Fruit fly (Drosophila melanogaster) whole organism, embryonic: ENCODE data around the gene SoxN.

Experiments
- CG12104 ChIP-seq: fragments of 200-800 bp; sonication (Bioruptor generic); optimal IDR thresholded peaks from 3 replicates; lab custom pipeline; 2016; ENCODE audit warnings: missing biosample characterization, missing genetic modification characterization
- CG18764 ChIP-seq: fragments of 200-800 bp; sonication (Bioruptor generic); optimal IDR thresholded peaks from 3 replicates; lab custom pipeline; 2016; ENCODE audit warnings: missing biosample characterization, missing genetic modification characterization
- CG8290 ChIP-seq, 3 experiments: fragments of 200-800 bp; sonication (Bioruptor generic); optimal IDR thresholded peaks; 2 replicates each; lab custom pipeline; 2016 to 2019; ENCODE audit warnings: missing biosample characterization in 3 of 3, missing genetic modification characterization in 3 of 3, mild to moderate bottlenecking in 2 of 3, moderate library complexity in 1 of 3
- Ets65A ChIP-seq: fragments of 200-800 bp; sonication (Bioruptor generic); peaks from one replicate; lab custom pipeline; 2016; ENCODE audit warnings: missing biosample characterization, missing genetic modification characterization
- Fer2 ChIP-seq: fragments of 200-800 bp; sonication (Bioruptor generic); optimal IDR thresholded peaks from 2 replicates; lab custom pipeline; 2018; ENCODE audit warnings: missing biosample characterization, mild to moderate bottlenecking, missing genetic modification characterization, moderate library complexity
- Xrp1 ChIP-seq: fragments of 200-800 bp; sonication (Bioruptor generic); IDR thresholded peaks from 2 replicates; pipeline ENCODE4 v1.3.6; 2022; ENCODE audit warnings: missing biosample characterization, missing genetic modification characterization
- br ChIP-seq: fragments of >200 bp; optimal IDR thresholded peaks from 2 replicates; lab custom pipeline; 2017
- pan ChIP-seq, 4 experiments: fragments of >200 bp in 3 of 4; fragments of 200-800 bp in 1 of 4; sonication (Bioruptor generic) in 1 of 4; optimal IDR thresholded peaks in 3 of 4; IDR thresholded peaks in 1 of 4; 2 replicates each; pipeline versions ENCODE4 v1.3.6 to Lab custom; 2017 to 2022; ENCODE audit warnings: missing biosample characterization in 2 of 4, missing genetic modification characterization in 2 of 4, mixed read lengths in 1 of 4
- pfk ChIP-seq: fragments of 200-800 bp; sonication (Bioruptor generic); optimal IDR thresholded peaks from 2 replicates; lab custom pipeline; 2018; ENCODE audit warnings: missing biosample characterization, mild to moderate bottlenecking, missing genetic modification characterization, moderate library complexity
- ttk ChIP-seq: fragments of 200-800 bp; sonication (Bioruptor generic); IDR thresholded peaks from 2 replicates; pipeline ENCODE4 v2.1.2; 2022; ENCODE audit warnings: missing biosample characterization, missing genetic modification characterization
- zfh1 ChIP-seq: fragments of 200-800 bp; sonication (Bioruptor generic); IDR thresholded peaks from 3 replicates; pipeline ENCODE4 v1.3.6; 2022; ENCODE audit warnings: missing biosample characterization, missing genetic modification characterization

- TF ChIP-seq pfk (GFP tag; lab: Kevin White, UChicago), result no peak
- TF ChIP-seq Ets65A, result no peak
- no peak for TF ChIP-seq Fer2 (tag; lab: Kevin White, UChicago)
- TF ChIP-seq Xrp1, result peak; percentile 85
- TF ChIP-seq CG12104 (GFP tag; lab: Kevin White, UChicago), result peak; percentile 50
- no peak for TF ChIP-seq br (lab: Kevin White, UChicago)
- peak; percentile 37 for TF ChIP-seq CG8290 (GFP tag; optimal IDR thresholded peaks at IDR 0.05; lab: Kevin White, UChicago)
- TF ChIP-seq CG8290 (tag; optimal IDR thresholded peaks at IDR 0.05; lab: Kevin White, UChicago), result peak; percentile 73 to 78
- TF ChIP-seq CG18764 (GFP tag; lab: Kevin White, UChicago), result peak; percentile 56
- TF ChIP-seq ttk (GFP tag; lab: Robert Waterston, UW), result peak; percentile 27; the same call in 1 of the 2 replicates
- peak; percentile 91 for TF ChIP-seq zfh1 (GFP tag; lab: Robert Waterston, UW)
- TF ChIP-seq pan (optimal IDR thresholded peaks at IDR 0.05; lab: Kevin White, UChicago), result no peak
- no peak for TF ChIP-seq pan (GFP tag; optimal IDR thresholded peaks at IDR 0.05 in 1 of 2, IDR thresholded peaks at IDR 0.05 in 1 of 2)
Observed at dm6 chr2L:8845931-8846330, 20.5 kb downstream of the SoxN start.
